Worm (Caenorhabditis elegans) whole organism, mixed stage, embryonic: Measurements from ENCODE around the gene F19C6.3.

Experiments
- elt-3 ChIP-seq: fragments of 150-350 bp; optimal IDR thresholded peaks from 2 replicates; lab custom pipeline; 2014; ENCODE audit warnings: missing biosample characterization, missing genetic modification characterization
- lin-13 ChIP-seq: fragments of 150-350 bp; optimal IDR thresholded peaks from 2 replicates; lab custom pipeline; 2014; ENCODE audit warnings: missing biosample characterization, missing genetic modification characterization
- lsy-2 ChIP-seq: fragments of 150-350 bp; optimal IDR thresholded peaks from 2 replicates; lab custom pipeline; 2014; ENCODE audit warnings: missing biosample characterization, missing genetic modification characterization
- pha-4 ChIP-seq: fragments of 150-350 bp; optimal IDR thresholded peaks from 2 replicates; lab custom pipeline; 2018; ENCODE audit warnings: missing biosample characterization, missing genetic modification reagents, missing genetic modification characterization
- snpc-4 ChIP-seq: fragments of 150-350 bp; optimal IDR thresholded peaks from 2 replicates; lab custom pipeline; 2014; ENCODE audit warnings: missing biosample characterization, missing genetic modification characterization
- tbx-8 ChIP-seq: fragments of 200-800 bp; sonication (Bioruptor generic); optimal IDR thresholded peaks from 2 replicates; lab custom pipeline; 2018; ENCODE audit warnings: mild to moderate bottlenecking, missing genetic modification characterization, moderate library complexity, missing compliant biosample characterization
- unc-39 ChIP-seq: fragments of 150-350 bp; optimal IDR thresholded peaks from 2 replicates; lab custom pipeline; 2014; ENCODE audit warnings: missing biosample characterization, missing genetic modification characterization

ce11 chrX:9997344-9997743 is 11.2 kb downstream of the F19C6.3 start:
- TF ChIP-seq elt-3 (tag; lab: Kevin White, UChicago), result no peak
- no peak for TF ChIP-seq snpc-4 (tag; lab: Kevin White, UChicago)
- no peak for TF ChIP-seq lin-13 (tag; lab: Kevin White, UChicago)
- no peak for TF ChIP-seq tbx-8 (GFP tag; lab: Kevin White, UChicago)
- TF ChIP-seq unc-39, result no peak
- TF ChIP-seq lsy-2 (tag; lab: Kevin White, UChicago), result no peak
- TF ChIP-seq pha-4 (tag; lab: Kevin White, UChicago), result no peak
